Worm (Caenorhabditis elegans) whole organism, L4 larva: ENCODE data around the gene C38C6.3.

Experiments used
- F37D6.2 ChIP-seq: sonication (generic microtip); optimal IDR thresholded peaks from 2 replicates; lab custom pipeline; 2016; ENCODE audit warnings: mild to moderate bottlenecking, missing genetic modification characterization, missing compliant biosample characterization
- F44E2.7 ChIP-seq: fragments of 200-800 bp; sonication (Bioruptor generic); IDR thresholded peaks from 2 replicates; pipeline ENCODE4 v2.1.2; 2022; ENCODE audit warnings: missing genetic modification characterization, missing compliant biosample characterization
- F49E8.2 ChIP-seq: sonication (generic microtip); optimal IDR thresholded peaks from 2 replicates; lab custom pipeline; 2016; ENCODE audit warnings: missing compliant biosample characterization, mild to moderate bottlenecking, missing genetic modification characterization, borderline replicate concordance
- R02D3.7 ChIP-seq: fragments of 150-350 bp; sonication (generic microtip); optimal IDR thresholded peaks from 3 replicates; lab custom pipeline; 2014; ENCODE audit warnings: missing biosample characterization, missing genetic modification characterization
- T20F7.1 ChIP-seq: fragments of 200-800 bp; sonication (Bioruptor generic); optimal IDR thresholded peaks from 2 replicates; lab custom pipeline; 2018; ENCODE audit warnings: mild to moderate bottlenecking, missing genetic modification characterization, missing compliant biosample characterization
- T26A8.4 ChIP-seq: fragments of 200-800 bp; sonication (Bioruptor generic); IDR thresholded peaks from 2 replicates; pipeline ENCODE4 v1.3.6; 2022; ENCODE audit warnings: missing genetic modification characterization, missing compliant biosample characterization
- Y105C5A.15 ChIP-seq: fragments of 200-800 bp; sonication (Bioruptor generic); IDR thresholded peaks from 2 replicates; pipeline ENCODE4 v1.3.6; 2022; ENCODE audit warnings: missing genetic modification characterization, missing compliant biosample characterization
- Y48G9A.11 ChIP-seq: fragments of 200-800 bp; sonication (Bioruptor generic); IDR thresholded peaks from 2 replicates; pipeline ENCODE4 v1.3.6; 2022; ENCODE audit warnings: missing genetic modification reagents, missing genetic modification characterization, missing compliant biosample characterization
- Y5F2A.4 ChIP-seq: fragments of 200-800 bp; sonication (Bioruptor generic); optimal IDR thresholded peaks from 2 replicates; lab custom pipeline; 2018; ENCODE audit warnings: mild to moderate bottlenecking, missing genetic modification characterization, missing compliant biosample characterization
- ZK337.2 ChIP-seq: fragments of 200-800 bp; sonication (Bioruptor generic); IDR thresholded peaks from 2 replicates; pipeline ENCODE4 v1.3.6; 2022; ENCODE audit warnings: missing genetic modification reagents, missing genetic modification characterization, missing compliant biosample characterization
- ZK546.5 ChIP-seq, 2 experiments: sonication (generic microtip); optimal IDR thresholded peaks; 2 replicates each; lab custom pipeline; 2017; ENCODE audit warnings: missing biosample characterization in 2 of 2, missing genetic modification characterization in 2 of 2
- ama-1 ChIP-seq: fragments of 150-350 bp; optimal IDR thresholded peaks from 2 replicates; lab custom pipeline; 2014; ENCODE audit warnings: inconsistent platforms, mixed read lengths
- ceh-32 ChIP-seq: sonication (generic microtip); optimal IDR thresholded peaks from 2 replicates; lab custom pipeline; 2016; ENCODE audit warnings: mild to moderate bottlenecking, missing genetic modification characterization, missing compliant biosample characterization; ENCODE audit not compliant: poor library complexity
- ceh-44 ChIP-seq: fragments of 200-800 bp; sonication (Bioruptor generic); IDR thresholded peaks from 2 replicates; pipeline ENCODE4 v1.3.6; 2022; ENCODE audit warnings: missing genetic modification reagents, missing genetic modification characterization, missing compliant biosample characterization
- ceh-62 ChIP-seq: sonication (generic microtip); optimal IDR thresholded peaks from 2 replicates; lab custom pipeline; 2017; ENCODE audit warnings: missing biosample characterization, missing genetic modification characterization
- ceh-82 ChIP-seq: sonication (generic microtip); optimal IDR thresholded peaks from 2 replicates; lab custom pipeline; 2017; ENCODE audit warnings: missing biosample characterization, missing genetic modification characterization
- ces-1 ChIP-seq: fragments of 150-350 bp; sonication (generic microtip); optimal IDR thresholded peaks from 4 replicates; lab custom pipeline; 2014; ENCODE audit warnings: missing biosample characterization, missing genetic modification reagents, missing genetic modification characterization
- ctbp-1 ChIP-seq: fragments of 200-800 bp; sonication (Bioruptor generic); IDR thresholded peaks from 2 replicates; pipeline ENCODE4 v1.3.6; 2022; ENCODE audit warnings: missing genetic modification reagents, missing genetic modification characterization, missing compliant biosample characterization
- daf-19 ChIP-seq: fragments of 200-800 bp; sonication (Bioruptor generic); conservative IDR thresholded peaks from 2 replicates; pipeline ENCODE4 v1.3.6; 2022; ENCODE audit warnings: missing genetic modification characterization, missing compliant biosample characterization
- dmd-6 ChIP-seq: fragments of 200-800 bp; sonication (Bioruptor generic); IDR thresholded peaks from 2 replicates; pipeline ENCODE4 v1.3.6; 2022; ENCODE audit warnings: missing genetic modification reagents, missing genetic modification characterization, missing compliant biosample characterization
- dmd-8 ChIP-seq: fragments of 200-800 bp; sonication (Bioruptor generic); IDR thresholded peaks from 2 replicates; pipeline ENCODE4 v1.3.6; 2022; ENCODE audit warnings: missing genetic modification characterization, missing compliant biosample characterization
- duxl-1 ChIP-seq: sonication (generic microtip); optimal IDR thresholded peaks from 2 replicates; lab custom pipeline; 2016; ENCODE audit warnings: mild to moderate bottlenecking, missing genetic modification characterization, moderate library complexity, missing compliant biosample characterization; ENCODE audit not compliant: poor library complexity
- egl-27 ChIP-seq: sonication (generic microtip); optimal IDR thresholded peaks from 3 replicates; lab custom pipeline; 2017; ENCODE audit warnings: missing biosample characterization, missing genetic modification reagents, missing genetic modification characterization
- fkh-10 ChIP-seq: fragments of 150-350 bp; optimal IDR thresholded peaks from 2 replicates; lab custom pipeline; 2014; ENCODE audit warnings: missing biosample characterization, missing genetic modification reagents, missing genetic modification characterization
- fos-1 ChIP-seq: fragments of 150-350 bp; optimal IDR thresholded peaks from 2 replicates; lab custom pipeline; 2014; ENCODE audit warnings: missing biosample characterization, missing genetic modification characterization
- gei-8 ChIP-seq: fragments of 200-800 bp; sonication (Bioruptor generic); optimal IDR thresholded peaks from 2 replicates; lab custom pipeline; 2018; ENCODE audit warnings: mild to moderate bottlenecking, missing genetic modification characterization, missing compliant biosample characterization
- hlh-11 ChIP-seq: fragments of 200-800 bp; sonication (Bioruptor generic); optimal IDR thresholded peaks from 2 replicates; lab custom pipeline; 2018; ENCODE audit warnings: mild to moderate bottlenecking, missing genetic modification characterization, missing compliant biosample characterization
- hmg-1.1 ChIP-seq: fragments of 200-800 bp; sonication (Bioruptor generic); IDR thresholded peaks from 2 replicates; pipeline ENCODE4 v1.3.6; 2022; ENCODE audit warnings: missing genetic modification reagents, missing genetic modification characterization, missing compliant biosample characterization
- jun-1 ChIP-seq: fragments of 150-350 bp; optimal IDR thresholded peaks from 2 replicates; lab custom pipeline; 2014; ENCODE audit warnings: missing biosample characterization, missing genetic modification reagents, missing genetic modification characterization
- lim-7 ChIP-seq: fragments of 200-800 bp; sonication (Bioruptor generic); IDR thresholded peaks from 2 replicates; pipeline ENCODE4 v1.3.6; 2022; ENCODE audit warnings: missing genetic modification characterization, missing compliant biosample characterization
- lin-13 ChIP-seq: fragments of 150-350 bp; optimal IDR thresholded peaks from 2 replicates; lab custom pipeline; 2014; ENCODE audit warnings: missing biosample characterization, missing genetic modification reagents, missing genetic modification characterization
- lin-39 ChIP-seq: fragments of 150-350 bp; optimal IDR thresholded peaks from 2 replicates; lab custom pipeline; 2014; ENCODE audit warnings: missing biosample characterization, missing genetic modification reagents, missing genetic modification characterization
- madf-5 ChIP-seq, 2 experiments: fragments of 200-800 bp; sonication (Bioruptor generic); IDR thresholded peaks; 2 replicates each; pipeline ENCODE4 v1.3.6; 2022; ENCODE audit warnings: missing compliant biosample characterization in 2 of 2, missing genetic modification characterization in 2 of 2
- madf-9 ChIP-seq: fragments of 200-800 bp; sonication (Bioruptor generic); conservative IDR thresholded peaks from 2 replicates; pipeline ENCODE4 v1.3.6; 2022; ENCODE audit warnings: missing genetic modification reagents, missing genetic modification characterization, missing compliant biosample characterization
- mdl-1 ChIP-seq, 2 experiments: fragments of 150-350 bp in 1 of 2; sonication (generic microtip) in 1 of 2; optimal IDR thresholded peaks; 2 replicates each; lab custom pipeline; 2014 to 2017; ENCODE audit warnings: missing biosample characterization in 2 of 2, missing genetic modification characterization in 2 of 2
- mep-1 ChIP-seq: fragments of 150-350 bp; sonication (generic microtip); optimal IDR thresholded peaks from 3 replicates; lab custom pipeline; 2014; ENCODE audit warnings: missing biosample characterization, missing genetic modification characterization
- mxl-2 ChIP-seq: fragments of 200-800 bp; sonication (Bioruptor generic); conservative IDR thresholded peaks from 2 replicates; pipeline ENCODE4 v1.3.6; 2022; ENCODE audit warnings: missing genetic modification reagents, missing genetic modification characterization, missing compliant biosample characterization
- mxl-3 ChIP-seq: fragments of 200-800 bp; sonication (Bioruptor generic); optimal IDR thresholded peaks from 2 replicates; lab custom pipeline; 2018; ENCODE audit warnings: mild to moderate bottlenecking, missing genetic modification characterization, missing compliant biosample characterization
- nhr-10 ChIP-seq: fragments of 150-350 bp; optimal IDR thresholded peaks from 2 replicates; lab custom pipeline; 2014; ENCODE audit warnings: missing biosample characterization, missing genetic modification characterization
- nhr-111 ChIP-seq: fragments of 200-800 bp; sonication (Bioruptor generic); optimal IDR thresholded peaks from 2 replicates; lab custom pipeline; 2018; ENCODE audit warnings: mild to moderate bottlenecking, missing genetic modification characterization, missing compliant biosample characterization
- nhr-25 ChIP-seq: sonication (generic microtip); optimal IDR thresholded peaks from 2 replicates; lab custom pipeline; 2017; ENCODE audit warnings: missing genetic modification characterization, mild to moderate bottlenecking, missing compliant biosample characterization, antibody characterized with exemption, moderate library complexity, borderline replicate concordance; ENCODE audit not compliant: insufficient read depth
- nhr-42 ChIP-seq: fragments of 200-800 bp; sonication (Bioruptor generic); IDR thresholded peaks from 2 replicates; pipeline ENCODE4 v1.3.6; 2022; ENCODE audit warnings: missing genetic modification characterization, missing compliant biosample characterization
- nhr-48 ChIP-seq: sonication (generic microtip); optimal IDR thresholded peaks from 2 replicates; lab custom pipeline; 2016; ENCODE audit warnings: mild to moderate bottlenecking, missing genetic modification characterization, missing compliant biosample characterization
- pha-4 ChIP-seq, 2 experiments: fragments of 150-350 bp in 1 of 2; fragments of 200-800 bp in 1 of 2; sonication (Bioruptor generic) in 1 of 2; IDR thresholded peaks in 1 of 2; optimal IDR thresholded peaks in 1 of 2; 2 replicates each; pipeline versions ENCODE4 v1.3.6 to Lab custom; 2014 to 2022; ENCODE audit warnings: missing genetic modification characterization in 2 of 2, missing genetic modification reagents in 2 of 2, missing biosample characterization in 1 of 2, missing compliant biosample characterization in 1 of 2
- sdz-12 ChIP-seq: fragments of 200-800 bp; sonication (Bioruptor generic); optimal IDR thresholded peaks from 2 replicates; lab custom pipeline; 2018; ENCODE audit warnings: mild to moderate bottlenecking, missing genetic modification characterization, missing compliant biosample characterization
- snpc-4 ChIP-seq: fragments of 150-350 bp; optimal IDR thresholded peaks from 2 replicates; lab custom pipeline; 2014; ENCODE audit warnings: missing biosample characterization, missing genetic modification characterization
- spr-1 ChIP-seq: sonication (generic microtip); optimal IDR thresholded peaks from 2 replicates; lab custom pipeline; 2016; ENCODE audit warnings: mild to moderate bottlenecking, missing genetic modification characterization, missing compliant biosample characterization
- tra-1 ChIP-seq: fragments of 200-800 bp; sonication (Bioruptor generic); IDR thresholded peaks from 2 replicates; pipeline ENCODE4 v1.3.6; 2022; ENCODE audit warnings: missing genetic modification reagents, missing genetic modification characterization, missing compliant biosample characterization
- zag-1 ChIP-seq: fragments of 150-350 bp; optimal IDR thresholded peaks from 2 replicates; lab custom pipeline; 2014; ENCODE audit warnings: missing biosample characterization, missing genetic modification characterization
- ztf-11 ChIP-seq: fragments of 150-350 bp; optimal IDR thresholded peaks from 2 replicates; lab custom pipeline; 2014; ENCODE audit warnings: missing biosample characterization, missing genetic modification characterization
- ztf-7 ChIP-seq: fragments of 150-350 bp; optimal IDR thresholded peaks from 2 replicates; lab custom pipeline; 2014; ENCODE audit warnings: missing biosample characterization, missing genetic modification characterization

Gene C38C6.3

DNA sequence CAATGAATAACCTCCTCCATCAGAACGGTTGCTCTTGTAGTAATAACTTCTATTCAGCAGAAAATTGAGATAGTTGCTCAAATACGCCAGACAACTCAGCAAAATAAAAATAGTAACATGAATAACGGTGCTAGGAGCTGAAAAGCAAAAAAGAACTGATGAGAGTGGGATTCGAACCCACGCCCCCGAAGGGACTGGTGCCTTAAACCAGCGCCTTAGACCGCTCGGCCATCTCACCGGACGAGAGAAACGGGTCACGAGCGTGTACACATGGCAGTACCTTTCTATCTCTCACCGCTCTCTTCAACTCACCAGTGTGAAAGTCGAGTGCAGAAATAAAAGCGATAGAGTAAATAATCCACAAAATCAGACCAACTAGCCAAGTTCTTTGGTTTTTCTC, 2.3 kb downstream of the C38C6.3 start (continued):
- no peak for TF ChIP-seq T20F7.1 (GFP tag; lab: Kevin White, UChicago)
- TF ChIP-seq nhr-10 (tag; lab: Kevin White, UChicago): no peak
- TF ChIP-seq mxl-3: peak; percentile 10
- no peak for TF ChIP-seq lin-39 (tag; lab: Kevin White, UChicago)
- no peak for TF ChIP-seq spr-1 (tag; lab: Kevin White, UChicago)
- no peak for TF ChIP-seq daf-19 (GFP tag; lab: Robert Waterston, UW)
- no peak for TF ChIP-seq ceh-62
- no peak for TF ChIP-seq mdl-1 (tag; optimal IDR thresholded peaks at IDR 0.05; lab: Kevin White, UChicago)
- TF ChIP-seq madf-5 (GFP tag; IDR thresholded peaks at IDR 0.05; lab: Robert Waterston, UW): peak; percentile 43 to 55; a peak in 1 of 4 replicates
- TF ChIP-seq Y48G9A.11 (GFP tag; lab: Robert Waterston, UW): peak; percentile 71
- peak; percentile 84 for TF ChIP-seq dmd-8 (GFP tag; lab: Robert Waterston, UW)
- peak; percentile 28 for TF ChIP-seq duxl-1 (tag; lab: Kevin White, UChicago)
- peak; percentile 19 for TF ChIP-seq sdz-12
- no peak for TF ChIP-seq ztf-11 (tag; lab: Kevin White, UChicago)
- no peak for TF ChIP-seq Y5F2A.4
- no peak for TF ChIP-seq ceh-32 (tag; lab: Kevin White, UChicago)
- TF ChIP-seq Y105C5A.15: no peak
- no peak for TF ChIP-seq jun-1 (tag; lab: Kevin White, UChicago)
- no peak for TF ChIP-seq pha-4 (GFP tag; IDR thresholded peaks at IDR 0.05; lab: Robert Waterston, UW)
- TF ChIP-seq pha-4 (tag; optimal IDR thresholded peaks at IDR 0.05; lab: Kevin White, UChicago): no peak
- TF ChIP-seq ctbp-1 (GFP tag; lab: Robert Waterston, UW): peak; percentile 8; the same call in 1 of the 2 replicates
- TF ChIP-seq mep-1: no peak
- peak; percentile 59 for TF ChIP-seq T26A8.4 (GFP tag; lab: Robert Waterston, UW)
- TF ChIP-seq egl-27: no peak
- TF ChIP-seq fkh-10 (GFP tag; lab: Kevin White, UChicago): no peak
- no peak for TF ChIP-seq F49E8.2 (tag; lab: Kevin White, UChicago)
- TF ChIP-seq fos-1: no peak
- TF ChIP-seq R02D3.7 (tag; lab: Kevin White, UChicago): no peak
- peak; percentile 88 for TF ChIP-seq hmg-1.1 (GFP tag; lab: Robert Waterston, UW)
- no peak for TF ChIP-seq nhr-25 (tag; lab: Kevin White, UChicago)
- TF ChIP-seq ceh-44 (GFP tag; lab: Robert Waterston, UW): peak; percentile 5; the same call in 1 of the 2 replicates
- peak; percentile 76 for TF ChIP-seq lim-7 (GFP tag; lab: Robert Waterston, UW)
- no peak for TF ChIP-seq tra-1 (GFP tag; lab: Robert Waterston, UW)
- TF ChIP-seq dmd-6 (GFP tag; lab: Robert Waterston, UW): peak; percentile 53
- TF ChIP-seq lin-13: no peak
- no peak for TF ChIP-seq ztf-7 (tag; lab: Kevin White, UChicago)
- no peak for TF ChIP-seq mxl-2 (GFP tag; lab: Robert Waterston, UW)
- no peak for TF ChIP-seq ceh-82 (tag; lab: Kevin White, UChicago)
- TF ChIP-seq ZK546.5 (tag; optimal IDR thresholded peaks at IDR 0.05; lab: Kevin White, UChicago): no peak
- TF ChIP-seq gei-8 (GFP tag; lab: Kevin White, UChicago): no peak
- TF ChIP-seq ama-1: no peak
- no peak for TF ChIP-seq F44E2.7 (GFP tag; lab: Robert Waterston, UW)
- TF ChIP-seq ZK337.2 (GFP tag; lab: Robert Waterston, UW): no peak
- peak; percentile 32 for TF ChIP-seq hlh-11 (tag; lab: Kevin White, UChicago)
- no peak for TF ChIP-seq ces-1 (GFP tag; lab: Kevin White, UChicago)
- TF ChIP-seq nhr-111 (GFP tag; lab: Kevin White, UChicago): no peak
- TF ChIP-seq nhr-42 (GFP tag; lab: Robert Waterston, UW): peak; percentile 91
- no peak for TF ChIP-seq nhr-48 (tag; lab: Kevin White, UChicago)
- no peak for TF ChIP-seq zag-1 (tag; lab: Kevin White, UChicago)
- TF ChIP-seq F37D6.2 (tag; lab: Kevin White, UChicago): no peak
- TF ChIP-seq madf-9 (GFP tag; lab: Robert Waterston, UW): no peak; the same call in 1 of the 2 replicates
- TF ChIP-seq snpc-4 (tag; lab: Kevin White, UChicago): peak; percentile 71
